Fruit fly (Drosophila melanogaster) whole organism, embryonic: ENCODE results near the gene Top3alpha.

Source experiments
- Atf-2 ChIP-seq: fragments of 200-800 bp; sonication (Bioruptor generic); optimal IDR thresholded peaks from 2 replicates; lab custom pipeline; 2016; ENCODE audit warnings: missing biosample characterization, missing genetic modification characterization
- Atf3 ChIP-seq: fragments of 200-800 bp; sonication (Bioruptor generic); optimal IDR thresholded peaks from 3 replicates; lab custom pipeline; 2016; ENCODE audit warnings: missing biosample characterization, missing genetic modification characterization
- CG12071 ChIP-seq: fragments of 200-800 bp; sonication (Bioruptor generic); optimal IDR thresholded peaks from 3 replicates; lab custom pipeline; 2018; ENCODE audit warnings: missing biosample characterization, mild to moderate bottlenecking, missing genetic modification characterization
- CG12299 ChIP-seq: fragments of 200-800 bp; sonication (Bioruptor generic); optimal IDR thresholded peaks from 2 replicates; lab custom pipeline; 2018; ENCODE audit warnings: missing biosample characterization, mild to moderate bottlenecking, missing genetic modification characterization
- CG13894 ChIP-seq: fragments of 200-800 bp; sonication (Bioruptor generic); optimal IDR thresholded peaks from 3 replicates; lab custom pipeline; 2018; ENCODE audit warnings: missing biosample characterization, mild to moderate bottlenecking, missing genetic modification characterization, moderate library complexity
- CG15011 ChIP-seq: fragments of 200-800 bp; sonication (Bioruptor generic); optimal IDR thresholded peaks from 3 replicates; lab custom pipeline; 2018; ENCODE audit warnings: missing biosample characterization, mild to moderate bottlenecking, missing genetic modification characterization
- CG15514 ChIP-seq: fragments of 200-800 bp; sonication (Bioruptor generic); optimal IDR thresholded peaks from 3 replicates; lab custom pipeline; 2017; ENCODE audit warnings: missing biosample characterization, missing genetic modification characterization, mild to moderate bottlenecking, moderate library complexity, missing genetic modification reagents
- CG16863 ChIP-seq: fragments of 200-800 bp; sonication (Bioruptor generic); optimal IDR thresholded peaks from 3 replicates; lab custom pipeline; 2016; ENCODE audit warnings: missing biosample characterization, missing genetic modification characterization
- CG32532 ChIP-seq: fragments of 200-800 bp; sonication (Bioruptor generic); IDR thresholded peaks from 2 replicates; pipeline ENCODE4 v1.3.6; 2022; ENCODE audit warnings: missing biosample characterization, missing genetic modification characterization
- CG3726 ChIP-seq: fragments of 200-800 bp; sonication (Bioruptor generic); IDR thresholded peaks from 3 replicates; pipeline ENCODE4, ENCODE4 v1.3.6; 2022; ENCODE audit warnings: missing biosample characterization, missing genetic modification characterization
- CG4424 ChIP-seq: fragments of 200-800 bp; sonication (Bioruptor generic); optimal IDR thresholded peaks from 3 replicates; lab custom pipeline; 2016; ENCODE audit warnings: missing biosample characterization, missing genetic modification characterization
- CG6175 ChIP-seq: fragments of 200-800 bp; sonication (Bioruptor generic); IDR thresholded peaks from 3 replicates; pipeline ENCODE4 v1.3.6; 2022; ENCODE audit warnings: missing biosample characterization, missing genetic modification characterization
- CG7271 ChIP-seq: fragments of 200-800 bp; sonication (Bioruptor generic); optimal IDR thresholded peaks from 2 replicates; lab custom pipeline; 2018; ENCODE audit warnings: missing biosample characterization, mild to moderate bottlenecking, missing genetic modification characterization, moderate library complexity
- CG7786 ChIP-seq: fragments of 200-800 bp; sonication (Bioruptor generic); optimal IDR thresholded peaks from 2 replicates; lab custom pipeline; 2016; ENCODE audit warnings: missing biosample characterization, missing genetic modification characterization
- CG8924 ChIP-seq: fragments of 200-800 bp; optimal IDR thresholded peaks from 3 replicates; lab custom pipeline; 2019; ENCODE audit warnings: missing biosample characterization, mild to moderate bottlenecking, missing genetic modification characterization, moderate library complexity
- CG9876 ChIP-seq: fragments of 200-800 bp; sonication (Bioruptor generic); optimal IDR thresholded peaks from 2 replicates; lab custom pipeline; 2016; ENCODE audit warnings: missing biosample characterization, missing genetic modification characterization
- CG9932 ChIP-seq: fragments of 200-800 bp; sonication (Bioruptor generic); IDR thresholded peaks from 2 replicates; pipeline ENCODE4 v1.3.6; 2022; ENCODE audit warnings: missing biosample characterization, missing genetic modification characterization
- Chrac-16 ChIP-seq: fragments of 200-800 bp; sonication (Bioruptor generic); optimal IDR thresholded peaks from 3 replicates; lab custom pipeline; 2016; ENCODE audit warnings: missing biosample characterization, missing genetic modification characterization
- Dad ChIP-seq: fragments of 200-800 bp; sonication (Bioruptor generic); optimal IDR thresholded peaks from 3 replicates; lab custom pipeline; 2016; ENCODE audit warnings: missing biosample characterization, missing genetic modification characterization
- Deaf1 ChIP-seq: fragments of 200-800 bp; optimal IDR thresholded peaks from 3 replicates; lab custom pipeline; 2019; ENCODE audit warnings: missing biosample characterization, mild to moderate bottlenecking, missing genetic modification characterization, moderate library complexity
- Dip2 ChIP-seq: fragments of 200-800 bp; sonication (Bioruptor generic); IDR thresholded peaks from 2 replicates; pipeline ENCODE4 v1.3.6; 2022; ENCODE audit warnings: missing biosample characterization, missing genetic modification characterization
- Dp ChIP-seq: fragments of 200-800 bp; sonication (Bioruptor generic); optimal IDR thresholded peaks from 2 replicates; lab custom pipeline; 2018; ENCODE audit warnings: missing biosample characterization, mild to moderate bottlenecking, missing genetic modification characterization, moderate library complexity
- E2f1 ChIP-seq: fragments of 200-800 bp; sonication (Bioruptor generic); IDR thresholded peaks from 2 replicates; pipeline ENCODE4 v1.3.6; 2022; ENCODE audit warnings: missing biosample characterization, missing genetic modification characterization
- Hey ChIP-seq: fragments of 200-800 bp; sonication (Bioruptor generic); optimal IDR thresholded peaks from 3 replicates; lab custom pipeline; 2018; ENCODE audit warnings: missing biosample characterization, mild to moderate bottlenecking, missing genetic modification characterization
- Hmr ChIP-seq: fragments of 200-800 bp; sonication (Bioruptor generic); optimal IDR thresholded peaks from 3 replicates; lab custom pipeline; 2017; ENCODE audit warnings: mild to moderate bottlenecking, missing biosample characterization, missing genetic modification reagents, missing genetic modification characterization
- MTF-1 ChIP-seq: fragments of 200-800 bp; sonication (Bioruptor generic); optimal IDR thresholded peaks from 2 replicates; lab custom pipeline; 2018; ENCODE audit warnings: missing biosample characterization, mild to moderate bottlenecking, missing genetic modification characterization, borderline replicate concordance
- NFAT ChIP-seq: fragments of 200-800 bp; sonication (Bioruptor generic); IDR thresholded peaks from 2 replicates; pipeline ENCODE4 v1.3.6; 2022; ENCODE audit warnings: missing biosample characterization, missing genetic modification characterization
- Nf-YC ChIP-seq: fragments of 200-800 bp; optimal IDR thresholded peaks from 3 replicates; lab custom pipeline; 2019; ENCODE audit warnings: missing biosample characterization, mild to moderate bottlenecking, missing genetic modification characterization, moderate library complexity
- Ssrp ChIP-seq: fragments of 200-800 bp; sonication (Bioruptor generic); optimal IDR thresholded peaks from 2 replicates; lab custom pipeline; 2018; ENCODE audit warnings: missing biosample characterization, mild to moderate bottlenecking, missing genetic modification characterization, moderate library complexity
- TFAM ChIP-seq: fragments of 200-800 bp; sonication (Bioruptor generic); optimal IDR thresholded peaks from 2 replicates; lab custom pipeline; 2017; ENCODE audit warnings: missing biosample characterization, missing genetic modification characterization, inconsistent platforms
- abd-A ChIP-seq: fragments of 200-800 bp; sonication (Bioruptor generic); optimal IDR thresholded peaks from 3 replicates; lab custom pipeline; 2019; ENCODE audit warnings: missing biosample characterization, mild to moderate bottlenecking, missing genetic modification characterization, moderate library complexity
- ac ChIP-seq: fragments of 200-800 bp; sonication (Bioruptor generic); optimal IDR thresholded peaks from 3 replicates; lab custom pipeline; 2017; ENCODE audit warnings: missing biosample characterization, mild to moderate bottlenecking, missing genetic modification characterization
- dmrt11E ChIP-seq: fragments of 200-800 bp; sonication (Bioruptor generic); optimal IDR thresholded peaks from 3 replicates; lab custom pipeline; 2018; ENCODE audit warnings: missing biosample characterization, mild to moderate bottlenecking, missing genetic modification characterization, moderate library complexity
- dysf ChIP-seq: fragments of 200-800 bp; sonication (Bioruptor generic); IDR thresholded peaks from 3 replicates; pipeline ENCODE4 v1.3.6; 2022; ENCODE audit warnings: missing biosample characterization, missing genetic modification characterization
- eve ChIP-seq, 2 experiments: fragments of >200 bp; optimal IDR thresholded peaks; 2 replicates each; lab custom pipeline; 2017; ENCODE audit warnings: missing biosample characterization in 2 of 2, missing genetic modification characterization in 2 of 2
- fd102C ChIP-seq: fragments of 200-800 bp; sonication (Bioruptor generic); optimal IDR thresholded peaks from 2 replicates; lab custom pipeline; 2018; ENCODE audit warnings: missing biosample characterization, mild to moderate bottlenecking, missing genetic modification characterization, moderate library complexity
- fu2 ChIP-seq: fragments of 200-800 bp; sonication (Bioruptor generic); optimal IDR thresholded peaks from 2 replicates; lab custom pipeline; 2016; ENCODE audit warnings: missing biosample characterization, missing genetic modification characterization
- gcm ChIP-seq: fragments of 200-800 bp; sonication (Bioruptor generic); optimal IDR thresholded peaks from 2 replicates; lab custom pipeline; 2019; ENCODE audit warnings: missing biosample characterization, mild to moderate bottlenecking, missing genetic modification characterization, moderate library complexity
- grau ChIP-seq: fragments of 200-800 bp; optimal IDR thresholded peaks from 3 replicates; lab custom pipeline; 2019; ENCODE audit warnings: missing biosample characterization, mild to moderate bottlenecking, missing genetic modification characterization, moderate library complexity
- gt ChIP-seq: fragments of 200-800 bp; sonication (Bioruptor generic); IDR thresholded peaks from 2 replicates; pipeline ENCODE4 v1.3.6; 2022; ENCODE audit warnings: missing biosample characterization, missing genetic modification characterization
- kah ChIP-seq: fragments of 200-800 bp; sonication (Bioruptor generic); optimal IDR thresholded peaks from 2 replicates; lab custom pipeline; 2018; ENCODE audit warnings: missing biosample characterization, mild to moderate bottlenecking, missing genetic modification characterization
- kay ChIP-seq: fragments of 200-800 bp; sonication (Bioruptor generic); optimal IDR thresholded peaks from 2 replicates; lab custom pipeline; 2016; ENCODE audit warnings: missing biosample characterization, missing genetic modification characterization
- kni ChIP-seq: fragments of 200-800 bp; sonication (Bioruptor generic); optimal IDR thresholded peaks from 3 replicates; lab custom pipeline; 2017; ENCODE audit warnings: mild to moderate bottlenecking, missing biosample characterization, missing genetic modification reagents, missing genetic modification characterization
- lilli ChIP-seq: fragments of 200-800 bp; sonication (Bioruptor generic); optimal IDR thresholded peaks from 3 replicates; lab custom pipeline; 2016; ENCODE audit warnings: missing biosample characterization, missing genetic modification characterization
- mam ChIP-seq: fragments of 200-800 bp; sonication (Bioruptor generic); optimal IDR thresholded peaks from 3 replicates; lab custom pipeline; 2016; ENCODE audit warnings: missing biosample characterization, missing genetic modification characterization
- pita ChIP-seq: fragments of 200-800 bp; sonication (Bioruptor generic); optimal IDR thresholded peaks from 2 replicates; lab custom pipeline; 2017; ENCODE audit warnings: missing biosample characterization, mild to moderate bottlenecking, missing genetic modification characterization
- row ChIP-seq: fragments of 200-800 bp; sonication (Bioruptor generic); IDR thresholded peaks from 3 replicates; pipeline ENCODE4 v1.3.6; 2022; ENCODE audit warnings: missing biosample characterization, missing genetic modification characterization
- scrt ChIP-seq: fragments of 200-800 bp; sonication (Bioruptor generic); optimal IDR thresholded peaks from 2 replicates; lab custom pipeline; 2018; ENCODE audit warnings: missing biosample characterization, mild to moderate bottlenecking, missing genetic modification characterization, moderate library complexity
- sens ChIP-seq: fragments of 200-800 bp; sonication (Bioruptor generic); peaks from one replicate; lab custom pipeline; 2016; ENCODE audit warnings: missing biosample characterization, missing genetic modification characterization
- so ChIP-seq: fragments of 200-800 bp; sonication (Bioruptor generic); IDR thresholded peaks from 3 replicates; pipeline ENCODE4 v1.3.6; 2022; ENCODE audit warnings: missing biosample characterization, missing genetic modification characterization
- stc ChIP-seq: fragments of 200-800 bp; sonication (Bioruptor generic); IDR thresholded peaks from 2 replicates; pipeline ENCODE4 v1.3.6; 2022; ENCODE audit warnings: missing biosample characterization, missing genetic modification characterization
- twi ChIP-seq: fragments of 200-800 bp; optimal IDR thresholded peaks from 2 replicates; lab custom pipeline; 2019; ENCODE audit warnings: missing biosample characterization, mild to moderate bottlenecking, missing genetic modification characterization, moderate library complexity
- zfh2 ChIP-seq: fragments of 200-800 bp; sonication (Bioruptor generic); optimal IDR thresholded peaks from 2 replicates; lab custom pipeline; 2016; ENCODE audit warnings: missing biosample characterization, missing genetic modification characterization

Top3alpha gene

dm6 chr2L:19526316-19526715, 28.3 kb downstream of the Top3alpha start, which contains the start of the genes Dpm1 and CG10137 (continued):
- TF ChIP-seq fu2 (GFP tag; lab: Kevin White, UChicago) = no peak
- TF ChIP-seq fd102C (GFP tag; lab: Kevin White, UChicago) = no peak
- TF ChIP-seq ac = no peak
- no peak for TF ChIP-seq pita (GFP tag; lab: Kevin White, UChicago)
- TF ChIP-seq Ssrp (tag; lab: Kevin White, UChicago) = no peak
- TF ChIP-seq Dad (GFP tag; lab: Kevin White, UChicago) = no peak
- no peak for TF ChIP-seq CG9876
- TF ChIP-seq E2f1 (GFP tag; lab: Robert Waterston, UW) = no peak
- no peak for TF ChIP-seq dmrt11E
- TF ChIP-seq eve (GFP tag; optimal IDR thresholded peaks at IDR 0.05; lab: Kevin White, UChicago) = no peak
- TF ChIP-seq CG15011 = no peak
- peak; percentile 3 for TF ChIP-seq grau
- no peak for TF ChIP-seq CG32532 (GFP tag; lab: Robert Waterston, UW)
- TF ChIP-seq row (GFP tag; lab: Robert Waterston, UW) = no peak; the same call in 2 of the 3 replicates
- peak; percentile 20 for TF ChIP-seq CG8924 (tag; lab: Kevin White, UChicago)
- no peak for TF ChIP-seq CG4424 (GFP tag; lab: Kevin White, UChicago)
- peak; percentile 48 for TF ChIP-seq sens
- TF ChIP-seq MTF-1 (GFP tag; lab: Kevin White, UChicago) = no peak
- no peak for TF ChIP-seq lilli (GFP tag; lab: Kevin White, UChicago)
- TF ChIP-seq scrt (GFP tag; lab: Kevin White, UChicago) = no peak
- no peak for TF ChIP-seq Chrac-16 (GFP tag; lab: Kevin White, UChicago)
- no peak for TF ChIP-seq CG12299 (tag; lab: Kevin White, UChicago)
- TF ChIP-seq abd-A (tag; lab: Kevin White, UChicago) = no peak
- no peak for TF ChIP-seq dysf (GFP tag; lab: Robert Waterston, UW)
- no peak for TF ChIP-seq Atf-2
- TF ChIP-seq CG15514 (GFP tag; lab: Kevin White, UChicago) = peak; percentile 46
- TF ChIP-seq CG13894 (tag; lab: Kevin White, UChicago) = no peak
- TF ChIP-seq TFAM (GFP tag; lab: Kevin White, UChicago) = no peak
- no peak for TF ChIP-seq CG16863
- no peak for TF ChIP-seq so
- no peak for TF ChIP-seq kay (GFP tag; lab: Kevin White, UChicago)
- no peak for TF ChIP-seq Dip2 (GFP tag; lab: Robert Waterston, UW)
- no peak for TF ChIP-seq zfh2 (GFP tag; lab: Kevin White, UChicago)
- no peak for TF ChIP-seq gt (GFP tag; lab: Robert Waterston, UW)
- TF ChIP-seq stc (GFP tag; lab: Robert Waterston, UW) = no peak
- TF ChIP-seq kah = no peak
- no peak for TF ChIP-seq NFAT
- TF ChIP-seq Dp (GFP tag; lab: Kevin White, UChicago) = peak; percentile 55
- TF ChIP-seq CG3726 (GFP tag; lab: Robert Waterston, UW) = no peak
- TF ChIP-seq CG7786 = no peak
- no peak for TF ChIP-seq gcm (GFP tag; lab: Kevin White, UChicago)
- TF ChIP-seq CG6175 = no peak
- TF ChIP-seq Hey (tag; lab: Kevin White, UChicago) = no peak
- no peak for TF ChIP-seq Atf3 (GFP tag; lab: Kevin White, UChicago)
- TF ChIP-seq CG12071 = no peak
- no peak for TF ChIP-seq CG7271 (tag; lab: Kevin White, UChicago)
- peak; percentile 42 for TF ChIP-seq Hmr (GFP tag; lab: Kevin White, UChicago)
- TF ChIP-seq Deaf1 (tag; lab: Kevin White, UChicago) = peak; percentile 10
- TF ChIP-seq kni (GFP tag; lab: Kevin White, UChicago) = no peak
- no peak for TF ChIP-seq twi (tag; lab: Kevin White, UChicago)
- TF ChIP-seq CG9932 = no peak
- TF ChIP-seq Nf-YC (tag; lab: Kevin White, UChicago) = peak; percentile 7
- no peak for TF ChIP-seq mam (GFP tag; lab: Kevin White, UChicago)
